Worm (Caenorhabditis elegans) whole organism, L4 larva: ENCODE data around the gene C28G1.2.
A peak's percentile ranks its signal among the peaks of the same experiment; 100 is the strongest.

Experiments
- F10B5.3 ChIP-seq: sonication (generic microtip); optimal IDR thresholded peaks from 2 replicates; lab custom pipeline; 2016; ENCODE audit warnings: mild to moderate bottlenecking, missing genetic modification characterization, missing compliant biosample characterization
- Y5F2A.4 ChIP-seq: fragments of 200-800 bp; sonication (Bioruptor generic); optimal IDR thresholded peaks from 2 replicates; lab custom pipeline; 2018; ENCODE audit warnings: mild to moderate bottlenecking, missing genetic modification characterization, missing compliant biosample characterization
- Y75B8A.6 ChIP-seq: fragments of 200-800 bp; sonication (Bioruptor generic); IDR thresholded peaks from 2 replicates; pipeline ENCODE4 v1.3.6; 2022; ENCODE audit warnings: missing genetic modification reagents, missing genetic modification characterization, missing compliant biosample characterization
- ZK337.2 ChIP-seq: fragments of 200-800 bp; sonication (Bioruptor generic); IDR thresholded peaks from 2 replicates; pipeline ENCODE4 v1.3.6; 2022; ENCODE audit warnings: missing genetic modification reagents, missing genetic modification characterization, missing compliant biosample characterization
- aha-1 ChIP-seq: fragments of 150-350 bp; peaks from one replicate; lab custom pipeline; 2014; ENCODE audit warnings: missing biosample characterization, missing genetic modification characterization
- ama-1 ChIP-seq: fragments of 150-350 bp; optimal IDR thresholded peaks from 2 replicates; lab custom pipeline; 2014; ENCODE audit warnings: inconsistent platforms, mixed read lengths
- attf-4 ChIP-seq: sonication (generic microtip); optimal IDR thresholded peaks from 3 replicates; lab custom pipeline; 2017; ENCODE audit warnings: missing biosample characterization, missing genetic modification characterization
- ceh-44 ChIP-seq: fragments of 200-800 bp; sonication (Bioruptor generic); IDR thresholded peaks from 2 replicates; pipeline ENCODE4 v1.3.6; 2022; ENCODE audit warnings: missing genetic modification reagents, missing genetic modification characterization, missing compliant biosample characterization
- ceh-82 ChIP-seq: sonication (generic microtip); optimal IDR thresholded peaks from 2 replicates; lab custom pipeline; 2017; ENCODE audit warnings: missing biosample characterization, missing genetic modification characterization
- ces-1 ChIP-seq: fragments of 150-350 bp; sonication (generic microtip); optimal IDR thresholded peaks from 4 replicates; lab custom pipeline; 2014; ENCODE audit warnings: missing biosample characterization, missing genetic modification reagents, missing genetic modification characterization
- ctbp-1 ChIP-seq: fragments of 200-800 bp; sonication (Bioruptor generic); IDR thresholded peaks from 2 replicates; pipeline ENCODE4 v1.3.6; 2022; ENCODE audit warnings: missing genetic modification reagents, missing genetic modification characterization, missing compliant biosample characterization
- daf-12 ChIP-seq: fragments of 150-350 bp; optimal IDR thresholded peaks from 2 replicates; lab custom pipeline; 2014; ENCODE audit warnings: missing biosample characterization, missing genetic modification reagents, missing genetic modification characterization
- daf-19 ChIP-seq: fragments of 200-800 bp; sonication (Bioruptor generic); conservative IDR thresholded peaks from 2 replicates; pipeline ENCODE4 v1.3.6; 2022; ENCODE audit warnings: missing genetic modification characterization, missing compliant biosample characterization
- daf-8 ChIP-seq: fragments of 200-800 bp; sonication (Bioruptor generic); IDR thresholded peaks from 2 replicates; pipeline ENCODE4 v1.3.6; 2022; ENCODE audit warnings: missing genetic modification characterization, missing compliant biosample characterization
- dmd-6 ChIP-seq: fragments of 200-800 bp; sonication (Bioruptor generic); IDR thresholded peaks from 2 replicates; pipeline ENCODE4 v1.3.6; 2022; ENCODE audit warnings: missing genetic modification reagents, missing genetic modification characterization, missing compliant biosample characterization
- dmd-8 ChIP-seq: fragments of 200-800 bp; sonication (Bioruptor generic); IDR thresholded peaks from 2 replicates; pipeline ENCODE4 v1.3.6; 2022; ENCODE audit warnings: missing genetic modification characterization, missing compliant biosample characterization
- dpl-1 ChIP-seq: fragments of 150-350 bp; optimal IDR thresholded peaks from 2 replicates; lab custom pipeline; 2014; ENCODE audit warnings: missing biosample characterization, missing genetic modification reagents, missing genetic modification characterization
- dve-1 ChIP-seq: sonication (generic microtip); optimal IDR thresholded peaks from 2 replicates; lab custom pipeline; 2017; ENCODE audit warnings: antibody characterized with exemption, mild to moderate bottlenecking, missing genetic modification characterization, missing compliant biosample characterization; ENCODE audit not compliant: insufficient read depth
- egl-43 ChIP-seq: fragments of 200-800 bp; sonication (Bioruptor generic); IDR thresholded peaks from 2 replicates; pipeline ENCODE4 v1.3.6; 2022; ENCODE audit warnings: missing genetic modification reagents, missing genetic modification characterization, missing compliant biosample characterization
- fkh-10 ChIP-seq: fragments of 150-350 bp; optimal IDR thresholded peaks from 2 replicates; lab custom pipeline; 2014; ENCODE audit warnings: missing biosample characterization, missing genetic modification reagents, missing genetic modification characterization
- gei-8 ChIP-seq: fragments of 200-800 bp; sonication (Bioruptor generic); optimal IDR thresholded peaks from 2 replicates; lab custom pipeline; 2018; ENCODE audit warnings: mild to moderate bottlenecking, missing genetic modification characterization, missing compliant biosample characterization
- hlh-11 ChIP-seq: fragments of 200-800 bp; sonication (Bioruptor generic); optimal IDR thresholded peaks from 2 replicates; lab custom pipeline; 2018; ENCODE audit warnings: mild to moderate bottlenecking, missing genetic modification characterization, missing compliant biosample characterization
- jun-1 ChIP-seq: fragments of 150-350 bp; optimal IDR thresholded peaks from 2 replicates; lab custom pipeline; 2014; ENCODE audit warnings: missing biosample characterization, missing genetic modification reagents, missing genetic modification characterization
- lin-15B ChIP-seq: fragments of 150-350 bp; sonication (generic microtip); optimal IDR thresholded peaks from 3 replicates; lab custom pipeline; 2014; ENCODE audit warnings: missing biosample characterization, missing genetic modification characterization
- lin-39 ChIP-seq: fragments of 150-350 bp; optimal IDR thresholded peaks from 2 replicates; lab custom pipeline; 2014; ENCODE audit warnings: missing biosample characterization, missing genetic modification reagents, missing genetic modification characterization
- lsy-2 ChIP-seq, 2 experiments: fragments of 150-350 bp in 1 of 2; sonication (generic microtip) in 1 of 2; optimal IDR thresholded peaks; 2 replicates each; lab custom pipeline; 2014 to 2017; ENCODE audit warnings: missing biosample characterization in 2 of 2, missing genetic modification characterization in 2 of 2
- madf-9 ChIP-seq: fragments of 200-800 bp; sonication (Bioruptor generic); conservative IDR thresholded peaks from 2 replicates; pipeline ENCODE4 v1.3.6; 2022; ENCODE audit warnings: missing genetic modification reagents, missing genetic modification characterization, missing compliant biosample characterization
- mdl-1 ChIP-seq, 2 experiments: fragments of 150-350 bp in 1 of 2; sonication (generic microtip) in 1 of 2; optimal IDR thresholded peaks; 2 replicates each; lab custom pipeline; 2014 to 2017; ENCODE audit warnings: missing biosample characterization in 2 of 2, missing genetic modification characterization in 2 of 2
- mes-2 ChIP-seq: sonication (generic microtip); optimal IDR thresholded peaks from 2 replicates; lab custom pipeline; 2016; ENCODE audit warnings: missing genotype, mild to moderate bottlenecking, missing genetic modification characterization, missing compliant biosample characterization; ENCODE audit not compliant: poor library complexity, severe bottlenecking
- mxl-3 ChIP-seq: fragments of 200-800 bp; sonication (Bioruptor generic); optimal IDR thresholded peaks from 2 replicates; lab custom pipeline; 2018; ENCODE audit warnings: mild to moderate bottlenecking, missing genetic modification characterization, missing compliant biosample characterization
- nhr-102 ChIP-seq: sonication (generic microtip); optimal IDR thresholded peaks from 2 replicates; lab custom pipeline; 2016; ENCODE audit warnings: mild to moderate bottlenecking, missing genetic modification characterization, moderate library complexity, missing compliant biosample characterization
- nhr-11 ChIP-seq: fragments of 150-350 bp; optimal IDR thresholded peaks from 2 replicates; lab custom pipeline; 2014; ENCODE audit warnings: missing biosample characterization, missing genetic modification characterization
- nhr-237 ChIP-seq: sonication (generic microtip); optimal IDR thresholded peaks from 2 replicates; lab custom pipeline; 2017; ENCODE audit warnings: missing biosample characterization, missing genetic modification characterization
- nhr-6 ChIP-seq: fragments of 150-350 bp; optimal IDR thresholded peaks from 2 replicates; lab custom pipeline; 2014; ENCODE audit warnings: missing biosample characterization, missing genetic modification characterization
- nhr-76 ChIP-seq: fragments of 150-350 bp; optimal IDR thresholded peaks from 2 replicates; lab custom pipeline; 2014; ENCODE audit warnings: missing biosample characterization, missing genetic modification characterization
- pha-4 ChIP-seq, 2 experiments: fragments of 150-350 bp in 1 of 2; fragments of 200-800 bp in 1 of 2; sonication (Bioruptor generic) in 1 of 2; IDR thresholded peaks in 1 of 2; optimal IDR thresholded peaks in 1 of 2; 2 replicates each; pipeline versions ENCODE4 v1.3.6 to Lab custom; 2014 to 2022; ENCODE audit warnings: missing genetic modification characterization in 2 of 2, missing genetic modification reagents in 2 of 2, missing biosample characterization in 1 of 2, missing compliant biosample characterization in 1 of 2
- php-3 ChIP-seq: fragments of 200-800 bp; sonication (Bioruptor generic); IDR thresholded peaks from 2 replicates; pipeline ENCODE4 v1.3.6; 2022; ENCODE audit warnings: missing genetic modification reagents, missing genetic modification characterization, missing compliant biosample characterization
- rbr-2 ChIP-seq: sonication (generic microtip); optimal IDR thresholded peaks from 2 replicates; lab custom pipeline; 2016; ENCODE audit warnings: missing genotype, missing genetic modification characterization, missing compliant biosample characterization
- snpc-1.2 ChIP-seq: fragments of 200-800 bp; sonication (Bioruptor generic); IDR thresholded peaks from 2 replicates; pipeline ENCODE4 v1.3.6; 2022; ENCODE audit warnings: missing genetic modification reagents, missing genetic modification characterization, missing compliant biosample characterization
- snpc-4 ChIP-seq: fragments of 150-350 bp; optimal IDR thresholded peaks from 2 replicates; lab custom pipeline; 2014; ENCODE audit warnings: missing biosample characterization, missing genetic modification characterization
- spr-3 ChIP-seq: fragments of 200-800 bp; sonication (Bioruptor generic); optimal IDR thresholded peaks from 2 replicates; lab custom pipeline; 2018; ENCODE audit warnings: mild to moderate bottlenecking, missing genetic modification characterization, missing compliant biosample characterization
- tag-97 ChIP-seq: fragments of 200-800 bp; sonication (Bioruptor generic); IDR thresholded peaks from 2 replicates; pipeline ENCODE4 v1.3.6; 2022; ENCODE audit warnings: missing genetic modification characterization, missing compliant biosample characterization
- tra-1 ChIP-seq: fragments of 200-800 bp; sonication (Bioruptor generic); IDR thresholded peaks from 2 replicates; pipeline ENCODE4 v1.3.6; 2022; ENCODE audit warnings: missing genetic modification reagents, missing genetic modification characterization, missing compliant biosample characterization
- unc-39 ChIP-seq: sonication (generic microtip); optimal IDR thresholded peaks from 2 replicates; lab custom pipeline; 2017; ENCODE audit warnings: missing biosample characterization, missing genetic modification characterization
- unc-62 ChIP-seq, 3 experiments: fragments of 150-350 bp in 1 of 3; sonication (generic microtip); optimal IDR thresholded peaks in 2 of 3; peaks in 1 of 3; 1 replicate in 1 of 3; 2 replicates in 2 of 3; lab custom pipeline; 2014 to 2017; ENCODE audit warnings: missing biosample characterization in 3 of 3, missing genetic modification characterization in 3 of 3, missing genetic modification reagents in 3 of 3, missing genotype in 1 of 3
- vab-7 ChIP-seq: fragments of 200-800 bp; sonication (Bioruptor generic); IDR thresholded peaks from 2 replicates; pipeline ENCODE4 v1.3.6; 2022; ENCODE audit warnings: missing genetic modification reagents, missing genetic modification characterization, missing compliant biosample characterization
- zag-1 ChIP-seq: fragments of 150-350 bp; optimal IDR thresholded peaks from 2 replicates; lab custom pipeline; 2014; ENCODE audit warnings: missing biosample characterization, missing genetic modification characterization
- zfp-2 ChIP-seq: sonication (generic microtip); optimal IDR thresholded peaks from 2 replicates; lab custom pipeline; 2016; ENCODE audit warnings: mild to moderate bottlenecking, missing genetic modification characterization, missing compliant biosample characterization
- zfp-3 ChIP-seq: fragments of 200-800 bp; sonication (Bioruptor generic); conservative IDR thresholded peaks from 2 replicates; pipeline ENCODE4 v1.3.6; 2022; ENCODE audit warnings: missing genetic modification reagents, missing genetic modification characterization, missing compliant biosample characterization
- zip-11 ChIP-seq: fragments of 200-800 bp; sonication (Bioruptor generic); IDR thresholded peaks from 2 replicates; pipeline ENCODE4 v1.3.6; 2022; ENCODE audit warnings: missing genetic modification characterization, missing compliant biosample characterization

The C28G1.2 gene

DNA sequence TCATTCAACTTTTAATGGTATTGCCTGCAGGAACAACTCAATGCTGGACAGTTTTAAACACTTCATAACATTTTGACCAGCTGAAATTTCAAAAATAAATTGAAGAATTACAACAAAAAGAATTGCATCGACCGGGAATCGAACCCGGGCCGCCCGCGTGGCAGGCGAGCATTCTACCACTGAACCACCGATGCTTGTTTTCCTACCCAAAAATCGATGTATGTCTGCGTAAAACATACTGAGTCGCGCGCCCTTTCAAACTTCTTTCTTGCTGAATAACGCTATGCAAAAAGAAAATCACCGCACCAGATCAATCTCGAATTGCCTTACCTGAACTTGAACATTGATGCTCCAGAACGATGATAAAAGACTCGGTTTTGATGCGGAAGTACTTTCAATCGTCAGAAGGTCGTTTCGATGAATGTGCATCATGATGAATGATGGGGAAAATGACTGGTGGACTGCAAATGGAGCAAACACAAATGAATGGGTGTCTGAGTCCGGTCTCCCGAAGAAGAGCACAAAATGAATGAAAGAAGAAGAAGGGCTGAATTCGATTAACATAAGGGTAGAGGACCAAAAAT is 39.0 kb upstream of the C28G1.2 start, which contains the start of gene R04E5.7 (continued):
- peak in 1 of 2 experiments; percentile 42 for TF ChIP-seq lsy-2 (tag; optimal IDR thresholded peaks at IDR 0.05; lab: Kevin White, UChicago)
- no peak for TF ChIP-seq daf-12 (tag; lab: Kevin White, UChicago)
- peak; percentile 38 for TF ChIP-seq aha-1 (tag; lab: Kevin White, UChicago)
- TF ChIP-seq Y75B8A.6 (GFP tag; lab: Robert Waterston, UW): 0 out of 2 replicates have a peak, but pooled peaks have one; percentile 53
- no peak for TF ChIP-seq dmd-8 (GFP tag; lab: Robert Waterston, UW)
- no peak for TF ChIP-seq dpl-1 (GFP tag; lab: Kevin White, UChicago)
- no peak for TF ChIP-seq fkh-10 (GFP tag; lab: Kevin White, UChicago)
- no peak for TF ChIP-seq nhr-6 (tag; lab: Kevin White, UChicago)
- TF ChIP-seq spr-3: no peak
- no peak for TF ChIP-seq F10B5.3 (tag; lab: Kevin White, UChicago)
- TF ChIP-seq snpc-4 (tag; lab: Kevin White, UChicago): no peak
- no peak for TF ChIP-seq zip-11 (GFP tag; lab: Robert Waterston, UW)
- no peak for TF ChIP-seq unc-39 (tag; lab: Kevin White, UChicago)
- peak; percentile 82 for TF ChIP-seq egl-43 (GFP tag; lab: Robert Waterston, UW)
- TF ChIP-seq daf-8 (GFP tag; lab: Robert Waterston, UW): no peak
- peak; percentile 22 for TF ChIP-seq nhr-102
- no peak for TF ChIP-seq nhr-237
- no peak for TF ChIP-seq nhr-11 (tag; lab: Kevin White, UChicago)
- no peak for TF ChIP-seq jun-1 (tag; lab: Kevin White, UChicago)
- TF ChIP-seq gei-8 (GFP tag; lab: Kevin White, UChicago): no peak
- peak in 1 of 2 experiments; percentile 20 for TF ChIP-seq mdl-1 (tag; optimal IDR thresholded peaks at IDR 0.05; lab: Kevin White, UChicago)
- TF ChIP-seq mes-2 (tag; lab: Kevin White, UChicago): peak; percentile 58
- TF ChIP-seq ces-1 (GFP tag; lab: Kevin White, UChicago): no peak
- no peak for TF ChIP-seq nhr-76 (tag; lab: Kevin White, UChicago)
- peak; percentile 34 for TF ChIP-seq mxl-3 (GFP tag; lab: Kevin White, UChicago)
- TF ChIP-seq lin-39 (tag; lab: Kevin White, UChicago): no peak
- TF ChIP-seq daf-19 (GFP tag; lab: Robert Waterston, UW): 0 out of 2 replicates have a peak, but pooled peaks have one; percentile 16
- peak; percentile 48 for TF ChIP-seq dve-1
- TF ChIP-seq tag-97 (GFP tag; lab: Robert Waterston, UW): no peak
- TF ChIP-seq vab-7 (GFP tag; lab: Robert Waterston, UW): peak; percentile 57; the same call in 1 of the 2 replicates
- TF ChIP-seq rbr-2 (tag; lab: Kevin White, UChicago): peak; percentile 54
- peak; percentile 33; the same call in 1 of the 2 replicates for TF ChIP-seq tra-1 (GFP tag; lab: Robert Waterston, UW)
- no peak for TF ChIP-seq zfp-3 (GFP tag; lab: Robert Waterston, UW)
- peak; percentile 83 for TF ChIP-seq ceh-44 (GFP tag; lab: Robert Waterston, UW)
- TF ChIP-seq hlh-11 (tag; lab: Kevin White, UChicago): peak; percentile 44
- TF ChIP-seq dmd-6 (GFP tag; lab: Robert Waterston, UW): peak; percentile 57
- peak; percentile 82 for TF ChIP-seq snpc-1.2
- no peak for TF ChIP-seq ceh-82
- TF ChIP-seq zag-1 (tag; lab: Kevin White, UChicago): no peak
- no peak for TF ChIP-seq zfp-2 (tag; lab: Kevin White, UChicago)
- TF ChIP-seq php-3 (GFP tag; lab: Robert Waterston, UW): no peak
- TF ChIP-seq Y5F2A.4: no peak
- peak; percentile 52; the same call in 1 of the 2 replicates for TF ChIP-seq pha-4 (GFP tag; IDR thresholded peaks at IDR 0.05; lab: Robert Waterston, UW)
- no peak for TF ChIP-seq pha-4 (tag; optimal IDR thresholded peaks at IDR 0.05; lab: Kevin White, UChicago)
- peak; percentile 52; the same call in 1 of the 2 replicates for TF ChIP-seq ctbp-1
- peak; percentile 59; the same call in 1 of the 2 replicates for TF ChIP-seq madf-9 (GFP tag; lab: Robert Waterston, UW)
- no peak for TF ChIP-seq ZK337.2 (GFP tag; lab: Robert Waterston, UW)
- TF ChIP-seq ama-1: no peak
- peak in 1 of 2 experiments; percentile 91 for TF ChIP-seq unc-62 (GFP tag; optimal IDR thresholded peaks at IDR 0.05 in 1 of 2; lab: Kevin White, UChicago)
- no peak for TF ChIP-seq unc-62 (tag; optimal IDR thresholded peaks at IDR 0.05; lab: Kevin White, UChicago)
- TF ChIP-seq lin-15B (tag; lab: Kevin White, UChicago): no peak
- no peak for TF ChIP-seq attf-4 (tag; lab: Kevin White, UChicago)
